Worm (Caenorhabditis elegans): ENCODE data around the gene F49C12.6.

ce11 chrIV:9322489-9322888 lies 13.6 kb upstream of the F49C12.6 start:
- TF ChIP-seq him-1 (tag; optimal IDR thresholded peaks at IDR 0.05): no peak
- TF ChIP-seq W03F9.2 (tag; optimal IDR thresholded peaks at IDR 0.05): no peak
